Fruit fly (Drosophila melanogaster): ENCODE results near the gene CG42467.

The CG42467 gene

DNA sequence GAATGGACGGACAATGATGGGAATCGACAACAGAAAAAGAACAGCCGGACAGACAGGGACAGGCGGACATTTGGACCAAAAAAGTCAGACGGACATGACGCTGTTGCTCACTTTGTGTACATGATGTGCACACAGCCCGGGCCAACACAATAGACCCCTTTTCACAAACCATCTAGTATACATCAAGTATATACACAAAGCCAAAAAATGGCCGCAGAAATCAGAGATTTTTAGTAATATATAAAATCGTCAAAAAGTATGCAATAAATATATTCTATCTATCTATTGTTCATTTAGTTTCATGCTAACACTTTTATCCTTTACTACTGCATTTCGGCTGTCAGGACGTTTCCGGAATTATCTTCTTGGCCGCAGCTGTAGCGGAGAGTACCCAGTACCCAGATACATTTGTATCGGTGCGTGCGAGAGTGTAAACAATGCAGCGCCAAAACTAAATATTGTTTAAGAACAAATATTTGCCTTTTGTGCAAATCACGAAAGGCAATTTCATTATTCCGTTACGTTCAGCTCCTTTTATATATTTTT is 18.4 kb downstream of the CG42467 start (continued):
- no peak for TF ChIP-seq Vsx1 (GFP tag; optimal IDR thresholded peaks at IDR 0.05)

DNA sequence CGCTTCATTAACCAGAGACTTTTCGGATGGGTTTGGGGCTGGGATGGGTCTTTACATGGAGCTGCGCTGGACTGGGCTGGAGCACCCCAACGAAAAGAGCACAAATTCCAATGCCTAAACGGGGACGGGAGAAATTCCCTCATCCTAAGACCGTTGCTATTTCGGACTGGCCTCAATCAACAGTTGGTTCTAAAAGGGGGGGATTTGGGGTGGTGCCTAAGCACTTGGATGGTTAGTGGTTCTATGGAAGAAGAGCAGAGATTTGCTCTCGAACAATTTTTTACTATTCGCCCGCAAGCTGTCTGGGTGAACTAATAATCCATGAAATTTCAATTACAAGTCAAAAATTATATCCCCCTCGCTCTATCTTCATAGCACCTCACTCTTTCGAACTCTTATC is 28.5 kb downstream of the CG42467 start:
- TF ChIP-seq CG10274 (GFP tag; optimal IDR thresholded peaks at IDR 0.05) (peak; percentile 26), CG13894 (tag; optimal IDR thresholded peaks at IDR 0.05) (no peak), cas (GFP tag; IDR thresholded peaks at IDR 0.05) (0 out of 2 replicates have a peak, but pooled peaks have one; percentile 15), scrt (GFP tag; optimal IDR thresholded peaks at IDR 0.05) (peak; percentile 94), CG12236 (GFP tag; optimal IDR thresholded peaks at IDR 0.05) (no peak), CG18599 (GFP tag; optimal IDR thresholded peaks at IDR 0.05) (peak; percentile 4), chinmo (GFP tag; IDR thresholded peaks at IDR 0.05; ENCODE audit: partially characterized antibody) (0 out of 4 replicates have a peak, but pooled peaks have one; percentile 40), abd-A (tag; optimal IDR thresholded peaks at IDR 0.05) (peak; percentile 70), kah (GFP tag; optimal IDR thresholded peaks at IDR 0.05) (peak; percentile 41), CG32772 (GFP tag; IDR thresholded peaks at IDR 0.05) (no peak)

DNA sequence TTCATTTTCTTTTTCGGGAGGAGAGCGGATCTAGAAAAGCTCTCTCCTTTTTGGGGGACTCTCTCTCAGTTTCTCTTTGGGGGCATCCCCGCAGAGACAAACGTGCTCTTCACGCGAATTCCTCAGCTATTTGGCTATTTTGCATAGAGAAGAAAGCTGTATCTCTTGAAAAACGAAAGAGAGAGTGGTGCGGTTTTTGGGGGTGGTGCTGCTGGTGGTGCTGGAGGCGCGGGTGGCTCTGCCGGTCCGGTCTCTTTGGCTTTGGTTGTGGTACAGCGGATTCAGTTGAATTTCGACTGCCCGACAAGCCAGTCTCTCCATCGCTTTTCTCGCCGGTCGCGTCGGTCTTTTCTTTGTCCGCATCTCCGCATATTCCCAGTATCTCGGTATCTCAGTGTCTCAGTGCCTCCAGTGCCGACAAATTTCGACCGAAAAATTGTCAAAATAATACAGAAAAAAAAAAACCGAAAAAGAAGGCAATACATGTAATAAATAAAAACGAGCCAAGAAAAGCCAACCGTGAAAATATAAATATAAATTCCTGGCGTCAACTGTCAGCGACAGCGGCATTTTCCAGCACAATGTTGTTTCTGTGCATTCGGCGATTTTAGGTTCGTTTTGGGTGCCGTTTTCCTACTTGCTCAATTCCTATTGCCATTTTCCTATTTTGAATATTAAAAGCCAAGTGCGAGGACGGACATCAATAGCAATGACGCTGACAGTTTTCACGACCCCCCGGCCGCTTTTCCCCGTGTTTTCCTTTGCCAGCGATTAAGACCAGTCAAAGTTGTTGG is 29.3 kb downstream of the CG42467 start, which contains the start of gene CG10019:
CG10019 (plus strand) TSS at position 285 of the 794 bp plus-strand sequence.
- TF ChIP-seq CG3163 (GFP tag; optimal IDR thresholded peaks at IDR 0.05) (peak; percentile 98), sim (GFP tag; IDR thresholded peaks at IDR 0.05) (no peak), sd (tag; optimal IDR thresholded peaks at IDR 0.05) (peak; percentile 58), jumu (GFP tag; optimal IDR thresholded peaks at IDR 0.05) (no peak), lilli (GFP tag; optimal IDR thresholded peaks at IDR 0.05) (no peak), zen2 (GFP tag; IDR thresholded peaks at IDR 0.05; ENCODE audit: partially characterized antibody) (0 out of 3 replicates have a peak, but pooled peaks have one; percentile 30), Oaz (GFP tag; IDR thresholded peaks at IDR 0.05) (no peak), CG4707 (GFP tag; optimal IDR thresholded peaks at IDR 0.05) (no peak), exex (tag; optimal IDR thresholded peaks at IDR 0.05) (no peak), CG1233 (GFP tag; optimal IDR thresholded peaks at IDR 0.05) (no peak), Dip2 (GFP tag; IDR thresholded peaks at IDR 0.05) (no peak), rib (GFP tag; IDR thresholded peaks at IDR 0.05) (0 out of 2 replicates have a peak, but pooled peaks have one; percentile 18), CG11696 (GFP tag; IDR thresholded peaks at IDR 0.05) (0 out of 2 replicates have a peak, but pooled peaks have one; percentile 23), Jarid2 (GFP tag; optimal IDR thresholded peaks at IDR 0.05) (peak; percentile 75), gsb-n (tag; optimal IDR thresholded peaks at IDR 0.05) (no peak), CG17385 (GFP tag; optimal IDR thresholded peaks at IDR 0.05) (no peak), row (GFP tag; IDR thresholded peaks at IDR 0.05) (no peak), yki (optimal IDR thresholded peaks at IDR 0.05) (no peak), Elba2 (GFP tag; optimal IDR thresholded peaks at IDR 0.05) (peak; percentile 61), dmrt99B (tag; optimal IDR thresholded peaks at IDR 0.05) (no peak), HLH4C (GFP tag; IDR thresholded peaks at IDR 0.05; ENCODE audit: partially characterized antibody) (0 out of 3 replicates have a peak, but pooled peaks have one; percentile 20), CG14860 (GFP tag; IDR thresholded peaks at IDR 0.05; ENCODE audit: partially characterized antibody) (no peak), CG31388 (GFP tag; optimal IDR thresholded peaks at IDR 0.05) (no peak), Trl (optimal IDR thresholded peaks at IDR 0.05) (peak; percentile 80 to 98), Trl (GFP tag; optimal IDR thresholded peaks at IDR 0.05) (no peak), Dbx (GFP tag; IDR thresholded peaks at IDR 0.05) (0 out of 3 replicates have a peak, but pooled peaks have one; percentile 8), br (optimal IDR thresholded peaks at IDR 0.05) (no peak), gsb (GFP tag; IDR thresholded peaks at IDR 0.05) (no peak), Hand (GFP tag; optimal IDR thresholded peaks at IDR 0.05) (peak; percentile 26), chn (GFP tag; optimal IDR thresholded peaks at IDR 0.05) (no peak), gcm (GFP tag; optimal IDR thresholded peaks at IDR 0.05) (no peak), CG7963 (GFP tag; IDR thresholded peaks at IDR 0.05; ENCODE audit: partially characterized antibody) (no peak), D19B (GFP tag; optimal IDR thresholded peaks at IDR 0.05) (no peak), CG11398 (GFP tag; optimal IDR thresholded peaks at IDR 0.05) (no peak), Nf-YC (tag; optimal IDR thresholded peaks at IDR 0.05) (no peak)

Measured in whole organism, embryonic.